Worm (Caenorhabditis elegans): ENCODE data around the gene ccch-1.

- no peak for TF ChIP-seq klf-2 (GFP tag; conservative IDR thresholded peaks at IDR 0.05)
- TF ChIP-seq ztf-23 (GFP tag; IDR thresholded peaks at IDR 0.05): no peak
- no peak for TF ChIP-seq flt-1 (GFP tag; IDR thresholded peaks at IDR 0.05)
- no peak for TF ChIP-seq ztf-29 (GFP tag; IDR thresholded peaks at IDR 0.05)
- TF ChIP-seq tab-1 (GFP tag; IDR thresholded peaks at IDR 0.05): no peak
Measured at ce11 chrV:11496283-11496682, 31.3 kb upstream of the ccch-1 start, which contains the start of gene htrl-1.

All from whole organism, midembryonic.